Worm (Caenorhabditis elegans) whole organism, L4/young adult: ENCODE results near the gene col-12.

Source experiments
- W03F9.2 ChIP-seq: fragments of 150-350 bp; optimal IDR thresholded peaks from 2 replicates; lab custom pipeline; 2014; ENCODE audit warnings: missing biosample characterization, missing genetic modification characterization
- him-1 ChIP-seq: sonication (generic microtip); optimal IDR thresholded peaks from 2 replicates; lab custom pipeline; 2016; ENCODE audit warnings: missing genotype, missing genetic modification reagents, missing genetic modification characterization, missing compliant biosample characterization

DNA sequence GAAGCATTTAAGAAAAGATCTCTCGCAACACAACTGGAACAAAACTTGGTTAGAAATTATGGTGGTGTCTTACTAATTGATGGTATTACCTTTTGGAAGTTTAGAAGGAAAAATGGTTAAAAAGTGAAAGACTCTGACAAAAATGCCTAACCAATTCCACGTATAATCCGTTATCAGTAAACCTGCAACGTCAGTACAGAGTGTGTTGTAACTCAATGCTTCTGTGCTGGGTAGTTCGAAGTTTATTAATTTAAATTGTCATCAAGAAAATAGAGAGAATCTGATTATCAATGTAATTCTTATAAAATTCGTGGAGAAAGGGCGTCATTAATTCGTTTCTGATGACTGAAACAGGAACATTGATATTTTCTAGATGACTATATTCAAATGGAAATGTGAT, 10.2 kb upstream of the col-12 start:
- TF ChIP-seq him-1 (tag; lab: Kevin White, UChicago) = no peak
- no peak for TF ChIP-seq W03F9.2 (tag; lab: Kevin White, UChicago)
